Worm (Caenorhabditis elegans) whole organism, dauer: ENCODE data around the gene mdt-26.

Experiments
- unc-62 ChIP-seq: sonication (generic microtip); optimal IDR thresholded peaks from 2 replicates; lab custom pipeline; 2017; ENCODE audit warnings: missing biosample characterization, missing genetic modification reagents, missing genetic modification characterization

Gene mdt-26

ce11 chrII:5694798-5695197, 33.8 kb downstream of the mdt-26 start, which contains the start of gene C25H3.14:
Gene C25H3.14 (plus strand): TSS chrII:5695098.
- TF ChIP-seq unc-62, result no peak

DNA sequence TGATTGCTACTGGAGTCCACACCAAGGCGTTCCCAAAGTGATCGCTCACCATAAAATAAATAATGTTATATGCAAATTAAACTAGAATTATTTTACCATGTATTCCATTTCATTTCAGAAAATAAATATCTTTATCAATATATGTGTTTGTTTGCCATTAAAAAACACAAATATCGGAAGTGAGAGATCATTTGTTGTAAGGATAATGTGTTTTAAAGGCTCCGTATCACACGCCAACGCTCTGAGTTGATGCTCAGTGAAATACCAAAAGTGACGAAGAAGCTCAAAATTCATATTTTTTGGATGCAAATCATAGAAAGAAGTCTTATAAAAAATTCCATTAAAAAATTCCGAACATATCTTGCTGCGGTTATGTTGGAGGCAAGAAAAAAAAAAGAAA, 35.2 kb downstream of the mdt-26 start:
- no peak for TF ChIP-seq unc-62

- no peak for TF ChIP-seq unc-62
These were observed 36.4 kb downstream of the mdt-26 start for ce11 chrII:5697338-5697737.

DNA sequence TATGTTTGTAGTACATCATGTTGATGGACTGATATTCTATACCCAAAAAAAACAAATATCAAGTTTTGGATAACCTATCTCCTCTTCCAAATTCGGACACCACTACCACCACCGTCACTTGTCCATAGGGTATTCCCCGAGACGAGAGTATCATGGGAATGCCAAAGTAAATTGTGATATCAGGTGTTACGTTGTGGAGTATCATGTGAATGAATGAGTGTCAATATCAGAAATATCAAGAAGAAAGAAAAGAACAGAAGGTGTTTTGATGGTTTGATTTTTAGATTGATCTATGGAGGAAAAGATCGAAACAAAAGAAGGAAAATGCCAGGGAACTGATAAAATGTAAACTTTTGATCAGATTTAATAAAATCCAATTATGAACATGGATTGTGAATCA, 37.3 kb downstream of the mdt-26 start:
- no peak for TF ChIP-seq unc-62

- no peak for TF ChIP-seq unc-62
These were observed 37.9 kb downstream of the mdt-26 start, which contains the start of the genes C25H3.10 and C25H3.1 for ce11 chrII:5698869-5699268. Gene C25H3.10 (minus strand): TSS chrII:5698969. Gene C25H3.1 (plus strand): TSS chrII:5699071.

DNA sequence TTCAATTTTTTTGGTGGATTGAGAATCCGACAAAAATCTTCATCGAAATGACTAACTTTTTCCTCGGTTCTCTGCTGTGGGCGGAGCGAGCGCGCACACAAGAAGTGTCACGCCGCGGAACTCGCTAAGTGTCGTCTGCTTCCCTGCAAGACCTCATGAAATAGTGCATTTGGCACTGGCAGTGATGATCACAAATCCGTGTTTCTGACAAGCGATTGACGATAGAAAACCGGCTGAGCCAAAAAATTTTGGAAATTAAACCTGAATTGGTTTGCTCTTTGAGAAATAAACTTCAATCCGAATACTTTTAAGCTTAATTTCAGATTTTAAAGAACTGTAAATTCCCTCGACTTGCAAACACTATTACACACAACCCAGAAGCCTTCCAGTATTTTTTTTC, 40.5 kb downstream of the mdt-26 start:
- no peak for TF ChIP-seq unc-62

- TF ChIP-seq unc-62, result no peak
These were observed 41.7 kb downstream of the mdt-26 start for ce11 chrII:5702611-5703192.

ce11 chrII:5704479-5704878, 43.5 kb downstream of the mdt-26 start:
- TF ChIP-seq unc-62, result no peak

DNA sequence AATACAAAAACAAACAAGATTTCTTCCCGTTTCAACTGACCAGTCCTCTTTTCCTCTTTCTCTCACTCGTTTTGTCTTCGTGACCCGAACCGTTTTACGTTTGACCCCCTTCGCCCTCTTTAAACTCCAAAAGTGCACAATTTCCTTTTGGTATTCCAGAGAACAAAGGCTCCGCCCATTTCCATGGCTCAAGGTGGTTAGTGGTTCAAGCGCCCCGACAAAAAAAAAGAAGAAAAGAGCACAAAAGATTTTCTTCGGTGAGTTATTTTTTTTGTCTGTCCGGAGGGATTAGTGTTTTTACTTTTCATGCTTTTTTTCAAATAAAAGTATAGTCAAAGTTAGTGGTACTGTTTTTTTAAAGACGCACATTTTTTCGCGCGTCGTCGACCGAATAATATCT, 46.6 kb downstream of the mdt-26 start, which contains the start of gene osta-2:
osta-2 (plus strand) TSS at position 160 of the 400 bp plus-strand sequence.
- TF ChIP-seq unc-62, result no peak

DNA sequence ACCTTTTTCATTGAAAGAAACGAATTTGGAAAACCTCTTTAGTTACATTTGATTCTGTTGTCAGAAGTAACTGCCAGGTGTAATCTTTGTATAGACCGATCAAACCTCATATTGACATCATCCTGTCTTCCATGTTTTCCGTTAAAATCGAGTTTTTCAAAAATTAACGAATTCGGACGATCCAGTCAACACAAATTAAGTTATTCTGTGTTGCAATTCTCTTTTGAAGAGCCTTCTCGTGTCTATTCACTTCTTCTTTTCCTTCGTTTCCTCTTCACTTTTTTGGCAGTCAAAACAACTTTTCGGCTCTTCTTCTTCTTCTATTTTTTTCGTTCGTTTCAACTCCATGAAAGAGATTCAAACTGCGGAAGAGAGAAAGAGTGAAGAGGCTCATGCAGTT, 47.2 kb downstream of the mdt-26 start:
- no peak for TF ChIP-seq unc-62

DNA sequence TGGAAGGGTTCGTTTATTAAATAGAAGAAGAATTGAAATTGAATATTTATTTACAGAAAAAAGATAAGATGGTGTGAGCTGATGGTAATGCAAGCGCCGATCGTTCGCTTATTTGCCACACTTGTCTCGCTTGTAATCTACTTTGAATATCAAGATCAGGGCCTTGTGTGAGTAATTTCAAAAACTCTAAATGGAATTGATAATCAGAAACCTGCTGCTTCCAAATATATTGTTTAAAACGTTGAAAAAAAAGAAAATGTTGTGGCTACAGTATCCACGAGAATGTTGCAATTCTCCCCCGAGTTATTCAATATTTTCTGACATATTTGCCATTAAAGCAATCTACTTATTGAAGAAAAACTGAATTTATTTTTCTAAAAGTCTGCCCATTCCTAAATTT, 49.9 kb downstream of the mdt-26 start:
- TF ChIP-seq unc-62, result no peak

ce11 chrII:5712126-5712525, 51.1 kb downstream of the mdt-26 start:
- TF ChIP-seq unc-62, result no peak

DNA sequence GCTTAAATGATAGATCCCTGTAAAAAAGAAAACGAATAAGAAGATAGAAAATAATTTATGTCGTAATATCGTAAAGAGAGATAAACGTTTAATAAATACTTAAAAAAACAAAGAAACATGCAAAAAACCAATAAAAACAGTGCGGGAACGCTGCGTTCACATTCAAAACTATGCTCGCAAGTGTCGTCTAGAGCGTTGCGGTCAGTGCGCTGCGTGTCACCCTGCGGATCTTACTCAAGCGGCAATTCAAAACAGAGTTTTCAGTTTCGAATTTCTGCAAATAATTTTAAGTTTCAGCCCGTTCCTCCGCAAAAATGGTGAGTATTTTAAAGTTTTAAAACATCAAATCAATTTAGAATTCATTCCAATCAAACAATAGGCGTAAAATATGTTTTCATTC, 53.8 kb downstream of the mdt-26 start, which contains the start of the genes tiar-1 and lelo-4:
tiar-1 (minus strand) TSS at position 17 of the 400 bp plus-strand sequence.
lelo-4 (plus strand) TSS at position 118 of the 400 bp plus-strand sequence.
- TF ChIP-seq unc-62, result no peak
